Fruit fly (Drosophila melanogaster): ENCODE results near the gene CG14841.

Gene CG14841

dm6 chr3R:14279311-14279998, 17.2 kb upstream of the CG14841 start (continued):
- TF ChIP-seq CG10431 (GFP tag; optimal IDR thresholded peaks at IDR 0.05) (no peak), CG8388 (GFP tag; optimal IDR thresholded peaks at IDR 0.05) (peak; percentile 94), CG2202 (tag; optimal IDR thresholded peaks at IDR 0.05) (no peak), CG12391 (tag; optimal IDR thresholded peaks at IDR 0.05) (peak; percentile 11), CG13424 (tag; optimal IDR thresholded peaks at IDR 0.05) (peak; percentile 35), Pdp1 (GFP tag; optimal IDR thresholded peaks at IDR 0.05) (no peak), Myb (GFP tag; optimal IDR thresholded peaks at IDR 0.05) (no peak), Med (GFP tag) (peak; percentile 72), scrt (GFP tag; optimal IDR thresholded peaks at IDR 0.05) (no peak), lilli (GFP tag; optimal IDR thresholded peaks at IDR 0.05) (no peak), CG4404 (GFP tag; IDR thresholded peaks at IDR 0.05) (no peak), PHDP (tag; optimal IDR thresholded peaks at IDR 0.05) (peak; percentile 36), Dad (GFP tag; optimal IDR thresholded peaks at IDR 0.05) (no peak), abd-A (tag; optimal IDR thresholded peaks at IDR 0.05) (no peak), CG1602 (GFP tag; optimal IDR thresholded peaks at IDR 0.05) (no peak), dysf (GFP tag; IDR thresholded peaks at IDR 0.05) (peak; percentile 41; the same call in 1 of the 3 replicates), crp (GFP tag; optimal IDR thresholded peaks at IDR 0.05) (no peak), slp2 (GFP tag; optimal IDR thresholded peaks at IDR 0.05) (no peak), Awh (GFP tag; IDR thresholded peaks at IDR 0.05) (no peak), wdn (GFP tag; IDR thresholded peaks at IDR 0.05) (no peak), lmd (GFP tag; IDR thresholded peaks at IDR 0.05) (0 out of 2 replicates have a peak, but pooled peaks have one; percentile 19), zen (tag; optimal IDR thresholded peaks at IDR 0.05) (no peak), NC2β (GFP tag; optimal IDR thresholded peaks at IDR 0.05) (no peak), CG17359 (tag; optimal IDR thresholded peaks at IDR 0.05) (peak; percentile 46), sens-2 (GFP tag; IDR thresholded peaks at IDR 0.05) (no peak), CG11247 (GFP tag; IDR thresholded peaks at IDR 0.05) (no peak), repo (GFP tag; optimal IDR thresholded peaks at IDR 0.05) (no peak), CG17328 (GFP tag; IDR thresholded peaks at IDR 0.05) (0 out of 2 replicates have a peak, but pooled peaks have one; percentile 29), CG12659 (GFP tag; optimal IDR thresholded peaks at IDR 0.05) (peak; percentile 10), CG9817 (tag; optimal IDR thresholded peaks at IDR 0.05) (no peak), az2 (GFP tag; optimal IDR thresholded peaks at IDR 0.05) (no peak), CG3407 (GFP tag; optimal IDR thresholded peaks at IDR 0.05) (no peak), tll (GFP tag; optimal IDR thresholded peaks at IDR 0.05) (no peak), D19A (tag; optimal IDR thresholded peaks at IDR 0.05) (peak; percentile 43), chm (GFP tag; IDR thresholded peaks at IDR 0.05) (no peak), CG16779 (GFP tag; IDR thresholded peaks at IDR 0.05) (no peak), dm (GFP tag; optimal IDR thresholded peaks at IDR 0.05) (no peak), ab (GFP tag; optimal IDR thresholded peaks at IDR 0.05) (no peak), vvl (GFP tag; IDR thresholded peaks at IDR 0.05) (peak; percentile 46; the same call in 1 of the 2 replicates), CG43689 (GFP tag; IDR thresholded peaks at IDR 0.05) (no peak), CG11085 (GFP tag; IDR thresholded peaks at IDR 0.05) (no peak), croc (GFP tag; conservative IDR thresholded peaks at IDR 0.05) (no peak), CG6689 (GFP tag; IDR thresholded peaks at IDR 0.05) (0 out of 2 replicates have a peak, but pooled peaks have one; percentile 19), unpg (GFP tag; optimal IDR thresholded peaks at IDR 0.05) (peak; percentile 2), Atf6 (GFP tag; IDR thresholded peaks at IDR 0.05) (no peak), exex (tag; optimal IDR thresholded peaks at IDR 0.05) (no peak), Bgb (GFP tag; IDR thresholded peaks at IDR 0.05; ENCODE audit: partially characterized antibody) (no peak), CG9609 (GFP tag; optimal IDR thresholded peaks at IDR 0.05) (no peak), CG15073 (GFP tag; optimal IDR thresholded peaks at IDR 0.05) (no peak), nerfin-2 (GFP tag; IDR thresholded peaks at IDR 0.05; ENCODE audit: partially characterized antibody) (no peak)

All from whole organism, embryonic.